Worm (Caenorhabditis elegans) whole organism, L3 larva: ENCODE measurements around the gene F40F8.5.
A peak's percentile ranks its signal among the peaks of the same experiment; 100 is the strongest.

Experiments used
- ceh-16 ChIP-seq: sonication (generic microtip); optimal IDR thresholded peaks from 2 replicates; lab custom pipeline; 2017; ENCODE audit warnings: missing biosample characterization, missing genetic modification characterization
- ceh-82 ChIP-seq: fragments of 150-350 bp; optimal IDR thresholded peaks from 2 replicates; lab custom pipeline; 2014; ENCODE audit warnings: missing biosample characterization, missing genetic modification characterization
- egl-27 ChIP-seq: sonication (generic microtip); optimal IDR thresholded peaks from 4 replicates; lab custom pipeline; 2017; ENCODE audit warnings: missing biosample characterization, missing genetic modification reagents, missing genetic modification characterization
- elt-1 ChIP-seq: fragments of 150-350 bp; optimal IDR thresholded peaks from 2 replicates; lab custom pipeline; 2014; ENCODE audit warnings: missing biosample characterization, missing genetic modification characterization
- elt-2 ChIP-seq: sonication (generic microtip); optimal IDR thresholded peaks from 2 replicates; lab custom pipeline; 2016; ENCODE audit warnings: missing genetic modification reagents, mild to moderate bottlenecking, missing genetic modification characterization, missing compliant biosample characterization
- elt-3 ChIP-seq, 3 experiments: fragments of 150-350 bp in 1 of 3; sonication (generic microtip) in 2 of 3; optimal IDR thresholded peaks; 2 replicates in 2 of 3; 4 replicates in 1 of 3; lab custom pipeline; 2014 to 2017; ENCODE audit warnings: missing biosample characterization in 3 of 3, missing genetic modification characterization in 3 of 3
- eor-1 ChIP-seq, 2 experiments: fragments of 150-350 bp; optimal IDR thresholded peaks; 2 replicates each; lab custom pipeline; 2014 to 2018; ENCODE audit warnings: missing biosample characterization in 2 of 2, missing genetic modification characterization in 2 of 2
- fkh-10 ChIP-seq: sonication (generic microtip); optimal IDR thresholded peaks from 2 replicates; lab custom pipeline; 2017; ENCODE audit warnings: missing biosample characterization, missing genetic modification reagents, missing genetic modification characterization
- fkh-2 ChIP-seq: fragments of 150-350 bp; optimal IDR thresholded peaks from 2 replicates; lab custom pipeline; 2014; ENCODE audit warnings: missing biosample characterization, missing genetic modification reagents, missing genetic modification characterization
- hmg-11 ChIP-seq: sonication (generic microtip); optimal IDR thresholded peaks from 2 replicates; lab custom pipeline; 2016; ENCODE audit warnings: missing genetic modification characterization, missing compliant biosample characterization
- jun-1 ChIP-seq: fragments of 150-350 bp; optimal IDR thresholded peaks from 2 replicates; lab custom pipeline; 2014; ENCODE audit warnings: missing biosample characterization, missing genetic modification reagents, missing genetic modification characterization
- lin-15B ChIP-seq: fragments of 150-350 bp; optimal IDR thresholded peaks from 2 replicates; lab custom pipeline; 2014; ENCODE audit warnings: missing biosample characterization, missing genetic modification characterization
- lin-39 ChIP-seq: fragments of 150-350 bp; optimal IDR thresholded peaks from 2 replicates; lab custom pipeline; 2018; ENCODE audit warnings: missing biosample characterization, missing genetic modification reagents, missing genetic modification characterization
- lsy-12 ChIP-seq: sonication (generic microtip); optimal IDR thresholded peaks from 2 replicates; lab custom pipeline; 2016; ENCODE audit warnings: mild to moderate bottlenecking, missing genetic modification characterization, missing compliant biosample characterization
- mdl-1 ChIP-seq: fragments of 150-350 bp; optimal IDR thresholded peaks from 2 replicates; lab custom pipeline; 2014; ENCODE audit warnings: missing biosample characterization, missing genetic modification characterization
- nfya-1 ChIP-seq: sonication (generic microtip); optimal IDR thresholded peaks from 2 replicates; lab custom pipeline; 2017; ENCODE audit warnings: missing genetic modification characterization, mild to moderate bottlenecking, missing compliant biosample characterization, antibody characterized with exemption, moderate library complexity; ENCODE audit not compliant: insufficient read depth
- nhr-11 ChIP-seq: fragments of 150-350 bp; optimal IDR thresholded peaks from 2 replicates; lab custom pipeline; 2014; ENCODE audit warnings: missing biosample characterization, missing genetic modification characterization
- nhr-12 ChIP-seq: fragments of 150-350 bp; optimal IDR thresholded peaks from 2 replicates; lab custom pipeline; 2014; ENCODE audit warnings: missing biosample characterization, missing genetic modification characterization
- nhr-237 ChIP-seq: fragments of 150-350 bp; optimal IDR thresholded peaks from 2 replicates; lab custom pipeline; 2014; ENCODE audit warnings: missing biosample characterization, missing genetic modification characterization
- nhr-25 ChIP-seq: sonication (generic microtip); optimal IDR thresholded peaks from 2 replicates; lab custom pipeline; 2017; ENCODE audit warnings: missing biosample characterization, missing genetic modification characterization
- nhr-28 ChIP-seq: fragments of 150-350 bp; optimal IDR thresholded peaks from 2 replicates; lab custom pipeline; 2014; ENCODE audit warnings: missing biosample characterization, missing genetic modification characterization
- nhr-43 ChIP-seq: sonication (generic microtip); optimal IDR thresholded peaks from 2 replicates; lab custom pipeline; 2016; ENCODE audit warnings: mild to moderate bottlenecking, missing genetic modification characterization, missing compliant biosample characterization; ENCODE audit not compliant: poor library complexity, severe bottlenecking
- nhr-76 ChIP-seq: fragments of 150-350 bp; sonication (generic microtip); optimal IDR thresholded peaks from 5 replicates; lab custom pipeline; 2014; ENCODE audit warnings: missing biosample characterization, missing genetic modification characterization
- nhr-77 ChIP-seq: fragments of 150-350 bp; optimal IDR thresholded peaks from 2 replicates; lab custom pipeline; 2014; ENCODE audit warnings: missing biosample characterization, missing genetic modification characterization
- pha-4 ChIP-seq: fragments of 150-350 bp; optimal IDR thresholded peaks from 2 replicates; lab custom pipeline; 2014; ENCODE audit warnings: missing biosample characterization, missing genetic modification reagents, missing genetic modification characterization
- pqm-1 ChIP-seq: fragments of 150-350 bp; optimal IDR thresholded peaks from 2 replicates; lab custom pipeline; 2017; ENCODE audit warnings: missing biosample characterization, missing genetic modification characterization, inconsistent platforms
- sea-2 ChIP-seq: fragments of 150-350 bp; sonication (generic microtip); optimal IDR thresholded peaks from 4 replicates; lab custom pipeline; 2014; ENCODE audit warnings: missing biosample characterization, missing genetic modification reagents, missing genetic modification characterization
- skn-1 ChIP-seq: fragments of 150-350 bp; optimal IDR thresholded peaks from 2 replicates; lab custom pipeline; 2014; ENCODE audit warnings: missing biosample characterization, missing genetic modification characterization
- snpc-4 ChIP-seq: fragments of 150-350 bp; optimal IDR thresholded peaks from 2 replicates; lab custom pipeline; 2014; ENCODE audit warnings: missing biosample characterization, missing genetic modification characterization
- tbx-2 ChIP-seq: sonication (generic microtip); optimal IDR thresholded peaks from 2 replicates; lab custom pipeline; 2016; ENCODE audit warnings: mild to moderate bottlenecking, missing genetic modification characterization, missing compliant biosample characterization
- unc-39 ChIP-seq: sonication (generic microtip); optimal IDR thresholded peaks from 4 replicates; lab custom pipeline; 2017; ENCODE audit warnings: missing biosample characterization, missing genetic modification characterization
- unc-62 ChIP-seq: fragments of 150-350 bp; sonication (generic microtip); optimal IDR thresholded peaks from 4 replicates; lab custom pipeline; 2014; ENCODE audit warnings: missing biosample characterization, missing genetic modification reagents, missing genetic modification characterization
- ztf-4 ChIP-seq: fragments of 150-350 bp; optimal IDR thresholded peaks from 2 replicates; lab custom pipeline; 2014; ENCODE audit warnings: missing biosample characterization, missing genetic modification characterization

Gene F40F8.5

ce11 chrII:11134828-11135227 lies at the start of gene F40F8.5:
TSS of gene F40F8.5 (minus strand) at chrII:11134928.
- no peak for TF ChIP-seq nhr-43
- TF ChIP-seq fkh-2 (tag; lab: Kevin White, UChicago): no peak
- no peak for TF ChIP-seq elt-3 (tag; optimal IDR thresholded peaks at IDR 0.05; lab: Kevin White, UChicago)
- TF ChIP-seq skn-1 (tag; lab: Kevin White, UChicago): no peak
- TF ChIP-seq eor-1 (tag; optimal IDR thresholded peaks at IDR 0.05; lab: Kevin White, UChicago): no peak
- no peak for TF ChIP-seq pqm-1
- TF ChIP-seq mdl-1 (tag; lab: Kevin White, UChicago): no peak
- TF ChIP-seq nhr-237 (tag; lab: Kevin White, UChicago): no peak
- no peak for TF ChIP-seq tbx-2 (tag; lab: Kevin White, UChicago)
- TF ChIP-seq unc-62 (GFP tag; lab: Kevin White, UChicago): no peak
- TF ChIP-seq ceh-82: no peak
- TF ChIP-seq lsy-12 (tag; lab: Kevin White, UChicago): no peak
- TF ChIP-seq nhr-77 (tag; lab: Kevin White, UChicago): no peak
- no peak for TF ChIP-seq hmg-11 (tag; lab: Kevin White, UChicago)
- no peak for TF ChIP-seq sea-2 (GFP tag; lab: Kevin White, UChicago)
- TF ChIP-seq egl-27 (tag; lab: Kevin White, UChicago): no peak
- no peak for TF ChIP-seq nhr-12 (tag; lab: Kevin White, UChicago)
- TF ChIP-seq, all 47 proteins: peak for 0

ce11 chrII:11181250-11181704 lies 46.5 kb upstream of the F40F8.5 start, which contains the start of gene bigr-1:
TSS of gene bigr-1 (plus strand) at chrII:11181654.
- TF ChIP-seq elt-2 (tag; lab: Kevin White, UChicago) (peak; percentile 61), pqm-1 (peak; percentile 73), nhr-43 (peak; percentile 46), nfya-1 (tag; lab: Kevin White, UChicago) (peak; percentile 30), mdl-1 (tag; lab: Kevin White, UChicago) (no peak), skn-1 (tag; lab: Kevin White, UChicago) (no peak)

- no peak for TF ChIP-seq ceh-16 (tag; lab: Kevin White, UChicago)
Measured at ce11 chrII:11178737-11179136, 44.0 kb upstream of the F40F8.5 start.

- no peak for TF ChIP-seq pqm-1
- TF ChIP-seq ztf-4 (tag; lab: Kevin White, UChicago): no peak
- no peak for TF ChIP-seq hmg-11 (tag; lab: Kevin White, UChicago)
- no peak for TF ChIP-seq ceh-16 (tag; lab: Kevin White, UChicago)
- TF ChIP-seq nhr-76 (tag; lab: Kevin White, UChicago): no peak
- TF ChIP-seq nhr-28 (tag; lab: Kevin White, UChicago): no peak
- no peak for TF ChIP-seq elt-1 (tag; lab: Kevin White, UChicago)
- no peak for TF ChIP-seq snpc-4 (tag; lab: Kevin White, UChicago)
- TF ChIP-seq elt-2 (tag; lab: Kevin White, UChicago): no peak
- no peak for TF ChIP-seq pha-4 (tag; lab: Kevin White, UChicago)
- no peak for TF ChIP-seq tbx-2 (tag; lab: Kevin White, UChicago)
- no peak for TF ChIP-seq nhr-12 (tag; lab: Kevin White, UChicago)
- TF ChIP-seq unc-39: no peak
- no peak for TF ChIP-seq nhr-11 (tag; lab: Kevin White, UChicago)
- no peak for TF ChIP-seq mdl-1 (tag; lab: Kevin White, UChicago)
- no peak for TF ChIP-seq lin-39 (tag; lab: Kevin White, UChicago)
- TF ChIP-seq fkh-10: no peak
- TF ChIP-seq nhr-77 (tag; lab: Kevin White, UChicago): no peak
- no peak for TF ChIP-seq nhr-25 (tag; lab: Kevin White, UChicago)
Measured at ce11 chrII:11177376-11177775, 42.6 kb upstream of the F40F8.5 start, which contains the start of gene F37H8.6. TSS of gene F37H8.6 (minus strand) at chrII:11177476.

ce11 chrII:11176441-11176840 lies 41.7 kb upstream of the F40F8.5 start:
- peak; percentile 11 for TF ChIP-seq lin-15B (tag; lab: Kevin White, UChicago)
- TF ChIP-seq jun-1: no peak
- TF ChIP-seq nfya-1 (tag; lab: Kevin White, UChicago): peak; percentile 7
